Fruit fly (Drosophila melanogaster) whole organism, embryonic: Measurements from ENCODE around the gene CG10874.
A peak's percentile ranks its signal among the peaks of the same experiment; 100 is the strongest.

Experiments used
- Asciz ChIP-seq: fragments of 200-800 bp; sonication (Bioruptor generic); optimal IDR thresholded peaks from 2 replicates; lab custom pipeline; 2017; ENCODE audit warnings: missing biosample characterization, mild to moderate bottlenecking, missing genetic modification characterization, missing genetic modification reagents
- CG10366 ChIP-seq: fragments of 200-800 bp; sonication (Bioruptor generic); IDR thresholded peaks from 2 replicates; pipeline ENCODE4 v1.3.6; 2022; ENCODE audit warnings: missing biosample characterization, missing genetic modification characterization
- CG11247 ChIP-seq: fragments of 200-800 bp; sonication (Bioruptor generic); IDR thresholded peaks from 2 replicates; pipeline ENCODE4 v1.3.6; 2022; ENCODE audit warnings: missing biosample characterization, missing genetic modification characterization
- CG11398 ChIP-seq: fragments of 200-800 bp; sonication (Bioruptor generic); optimal IDR thresholded peaks from 2 replicates; lab custom pipeline; 2016; ENCODE audit warnings: missing biosample characterization, missing genetic modification characterization
- CG11504 ChIP-seq: fragments of 200-800 bp; sonication (Bioruptor generic); optimal IDR thresholded peaks from 3 replicates; lab custom pipeline; 2019; ENCODE audit warnings: missing biosample characterization, mild to moderate bottlenecking, missing genetic modification characterization, moderate library complexity
- CG1529 ChIP-seq: fragments of 200-800 bp; sonication (Bioruptor generic); optimal IDR thresholded peaks from 3 replicates; lab custom pipeline; 2018; ENCODE audit warnings: missing biosample characterization, missing genetic modification characterization
- CG17802 ChIP-seq: fragments of 200-800 bp; sonication (Bioruptor generic); optimal IDR thresholded peaks from 2 replicates; lab custom pipeline; 2018; ENCODE audit warnings: missing biosample characterization, mild to moderate bottlenecking, missing genetic modification characterization, moderate library complexity
- CG17829 ChIP-seq: fragments of 200-800 bp; optimal IDR thresholded peaks from 2 replicates; lab custom pipeline; 2019; ENCODE audit warnings: missing biosample characterization, mild to moderate bottlenecking, missing genetic modification characterization, moderate library complexity
- CG31441 ChIP-seq: fragments of 200-800 bp; sonication (Bioruptor generic); IDR thresholded peaks from 2 replicates; pipeline ENCODE4 v1.3.6; 2022; ENCODE audit warnings: missing biosample characterization, missing genetic modification characterization
- CG3163 ChIP-seq: fragments of 200-800 bp; sonication (Bioruptor generic); optimal IDR thresholded peaks from 3 replicates; lab custom pipeline; 2016; ENCODE audit warnings: missing biosample characterization, missing genetic modification characterization
- CG3407 ChIP-seq: fragments of 200-800 bp; sonication (Bioruptor generic); optimal IDR thresholded peaks from 2 replicates; lab custom pipeline; 2018; ENCODE audit warnings: missing biosample characterization, mild to moderate bottlenecking, missing genetic modification characterization
- CG34224 ChIP-seq: fragments of 200-800 bp; sonication (Bioruptor generic); IDR thresholded peaks from 3 replicates; pipeline ENCODE4 v1.3.6; 2022; ENCODE audit warnings: missing biosample characterization, missing genetic modification characterization; ENCODE audit not compliant: partially characterized antibody
- CG3838 ChIP-seq: fragments of 200-800 bp; sonication (Bioruptor generic); optimal IDR thresholded peaks from 3 replicates; lab custom pipeline; 2016; ENCODE audit warnings: missing biosample characterization, missing genetic modification characterization
- CG3995 ChIP-seq: fragments of 200-800 bp; sonication (Bioruptor generic); optimal IDR thresholded peaks from 3 replicates; lab custom pipeline; 2016; ENCODE audit warnings: missing biosample characterization, missing genetic modification characterization
- CG5180 ChIP-seq: fragments of 200-800 bp; sonication (Bioruptor generic); optimal IDR thresholded peaks from 3 replicates; lab custom pipeline; 2017; ENCODE audit warnings: missing biosample characterization, missing genetic modification characterization, mild to moderate bottlenecking, moderate library complexity, missing genetic modification reagents
- CG6254 ChIP-seq: fragments of 200-800 bp; sonication (Bioruptor generic); optimal IDR thresholded peaks from 3 replicates; lab custom pipeline; 2017; ENCODE audit warnings: mild to moderate bottlenecking, missing biosample characterization, missing genetic modification reagents, missing genetic modification characterization
- CG6791 ChIP-seq: fragments of 200-800 bp; sonication (Bioruptor generic); IDR thresholded peaks from 3 replicates; pipeline ENCODE4 v1.3.6; 2022; ENCODE audit warnings: missing biosample characterization, missing genetic modification characterization; ENCODE audit not compliant: partially characterized antibody
- CG7271 ChIP-seq: fragments of 200-800 bp; sonication (Bioruptor generic); optimal IDR thresholded peaks from 2 replicates; lab custom pipeline; 2018; ENCODE audit warnings: missing biosample characterization, mild to moderate bottlenecking, missing genetic modification characterization, moderate library complexity
- CG7839 ChIP-seq: fragments of 200-800 bp; sonication (Bioruptor generic); optimal IDR thresholded peaks from 3 replicates; lab custom pipeline; 2018; ENCODE audit warnings: missing biosample characterization, mild to moderate bottlenecking, missing genetic modification characterization, moderate library complexity
- CG9817 ChIP-seq: fragments of 200-800 bp; sonication (Bioruptor generic); optimal IDR thresholded peaks from 2 replicates; lab custom pipeline; 2018; ENCODE audit warnings: missing biosample characterization, mild to moderate bottlenecking, missing genetic modification characterization, moderate library complexity
- ERR ChIP-seq: fragments of 200-800 bp; sonication (Bioruptor generic); optimal IDR thresholded peaks from 2 replicates; lab custom pipeline; 2016; ENCODE audit warnings: missing biosample characterization, missing genetic modification characterization
- Elba2 ChIP-seq: fragments of 200-800 bp; sonication (Bioruptor generic); optimal IDR thresholded peaks from 3 replicates; lab custom pipeline; 2016; ENCODE audit warnings: missing biosample characterization, missing genetic modification characterization
- Fer1 ChIP-seq: fragments of 200-800 bp; sonication (Bioruptor generic); optimal IDR thresholded peaks from 2 replicates; lab custom pipeline; 2017; ENCODE audit warnings: missing biosample characterization, mild to moderate bottlenecking, missing genetic modification characterization
- Fer2 ChIP-seq: fragments of 200-800 bp; sonication (Bioruptor generic); optimal IDR thresholded peaks from 2 replicates; lab custom pipeline; 2018; ENCODE audit warnings: missing biosample characterization, mild to moderate bottlenecking, missing genetic modification characterization, moderate library complexity
- Hand ChIP-seq: fragments of 200-800 bp; sonication (Bioruptor generic); optimal IDR thresholded peaks from 2 replicates; lab custom pipeline; 2017; ENCODE audit warnings: mild to moderate bottlenecking, missing biosample characterization, missing genetic modification reagents, missing genetic modification characterization
- Lhr ChIP-seq: fragments of 200-800 bp; sonication (Bioruptor generic); optimal IDR thresholded peaks from 3 replicates; lab custom pipeline; 2017; ENCODE audit warnings: mild to moderate bottlenecking, missing biosample characterization, missing genetic modification reagents, missing genetic modification characterization
- Max ChIP-seq: fragments of 200-800 bp; sonication (Bioruptor generic); optimal IDR thresholded peaks from 2 replicates; lab custom pipeline; 2016; ENCODE audit warnings: missing biosample characterization, mild to moderate bottlenecking, missing genetic modification characterization
- Meics ChIP-seq: fragments of 200-800 bp; sonication (Bioruptor generic); optimal IDR thresholded peaks from 2 replicates; lab custom pipeline; 2017; ENCODE audit warnings: missing biosample characterization, mild to moderate bottlenecking, missing genetic modification characterization
- Sox102F ChIP-seq: fragments of 200-800 bp; sonication (Bioruptor generic); optimal IDR thresholded peaks from 2 replicates; lab custom pipeline; 2018; ENCODE audit warnings: missing biosample characterization, mild to moderate bottlenecking, missing genetic modification characterization, moderate library complexity
- Sry-β ChIP-seq: fragments of 200-800 bp; sonication (Bioruptor generic); optimal IDR thresholded peaks from 2 replicates; lab custom pipeline; 2018; ENCODE audit warnings: missing biosample characterization, mild to moderate bottlenecking, missing genetic modification characterization, moderate library complexity
- abd-A ChIP-seq: fragments of 200-800 bp; sonication (Bioruptor generic); optimal IDR thresholded peaks from 3 replicates; lab custom pipeline; 2019; ENCODE audit warnings: missing biosample characterization, mild to moderate bottlenecking, missing genetic modification characterization, moderate library complexity
- danr ChIP-seq: fragments of 200-800 bp; sonication (Bioruptor generic); IDR thresholded peaks from 2 replicates; pipeline ENCODE4 v1.3.6; 2022; ENCODE audit warnings: missing biosample characterization, missing genetic modification characterization
- dpn ChIP-seq, 2 experiments: fragments of 200-800 bp; sonication (Bioruptor generic); optimal IDR thresholded peaks; 3 replicates each; lab custom pipeline; 2016; ENCODE audit warnings: missing biosample characterization in 2 of 2, missing genetic modification characterization in 2 of 2
- eve ChIP-seq, 2 experiments: fragments of >200 bp; optimal IDR thresholded peaks; 2 replicates each; lab custom pipeline; 2017; ENCODE audit warnings: missing biosample characterization in 2 of 2, missing genetic modification characterization in 2 of 2
- fd102C ChIP-seq: fragments of 200-800 bp; sonication (Bioruptor generic); optimal IDR thresholded peaks from 2 replicates; lab custom pipeline; 2018; ENCODE audit warnings: missing biosample characterization, mild to moderate bottlenecking, missing genetic modification characterization, moderate library complexity
- ham ChIP-seq: fragments of 200-800 bp; sonication (Bioruptor generic); IDR thresholded peaks from 2 replicates; pipeline ENCODE4 v1.3.6; 2022; ENCODE audit warnings: missing biosample characterization, missing genetic modification characterization
- lola ChIP-seq, 3 experiments: fragments of >200 bp in 2 of 3; fragments of 200-800 bp in 1 of 3; sonication (Bioruptor generic) in 1 of 3; optimal IDR thresholded peaks; 2 replicates each; lab custom pipeline; 2017 to 2019; ENCODE audit warnings: missing biosample characterization in 3 of 3, missing genetic modification characterization in 3 of 3, mild to moderate bottlenecking in 1 of 3, moderate library complexity in 1 of 3
- otp ChIP-seq: fragments of 200-800 bp; sonication (Bioruptor generic); IDR thresholded peaks from 3 replicates; pipeline ENCODE4, ENCODE4 v1.3.6; 2022; ENCODE audit warnings: missing biosample characterization, missing genetic modification characterization
- salm ChIP-seq: fragments of 200-800 bp; sonication (Bioruptor generic); optimal IDR thresholded peaks from 2 replicates; lab custom pipeline; 2018; ENCODE audit warnings: missing biosample characterization, mild to moderate bottlenecking, missing genetic modification characterization
- shn ChIP-seq: fragments of 200-800 bp; sonication (Bioruptor generic); optimal IDR thresholded peaks from 3 replicates; lab custom pipeline; 2016; ENCODE audit warnings: missing biosample characterization, missing genetic modification characterization
- slou ChIP-seq: fragments of 200-800 bp; sonication (Bioruptor generic); optimal IDR thresholded peaks from 3 replicates; lab custom pipeline; 2016; ENCODE audit warnings: missing biosample characterization, missing genetic modification characterization
- sug ChIP-seq: fragments of 200-800 bp; optimal IDR thresholded peaks from 2 replicates; lab custom pipeline; 2019; ENCODE audit warnings: missing biosample characterization, mild to moderate bottlenecking, missing genetic modification characterization, moderate library complexity
- tgo ChIP-seq: fragments of 200-800 bp; sonication (Bioruptor generic); IDR thresholded peaks from 3 replicates; pipeline ENCODE4 v1.3.6; 2022; ENCODE audit warnings: missing biosample characterization, missing genetic modification characterization
- ttk ChIP-seq: fragments of 200-800 bp; sonication (Bioruptor generic); IDR thresholded peaks from 2 replicates; pipeline ENCODE4 v2.1.2; 2022; ENCODE audit warnings: missing biosample characterization, missing genetic modification characterization
- unc-4 ChIP-seq: fragments of 200-800 bp; sonication (Bioruptor generic); IDR thresholded peaks from 2 replicates; pipeline ENCODE4 v1.3.6; 2022; ENCODE audit warnings: missing biosample characterization, missing genetic modification characterization; ENCODE audit not compliant: partially characterized antibody
- yki ChIP-seq: fragments of >200 bp; optimal IDR thresholded peaks from 3 replicates; lab custom pipeline; 2018
- zen ChIP-seq: fragments of 200-800 bp; sonication (Bioruptor generic); optimal IDR thresholded peaks from 3 replicates; lab custom pipeline; 2018; ENCODE audit warnings: missing biosample characterization, mild to moderate bottlenecking, missing genetic modification characterization, moderate library complexity
- zfh2 ChIP-seq: fragments of 200-800 bp; sonication (Bioruptor generic); optimal IDR thresholded peaks from 2 replicates; lab custom pipeline; 2016; ENCODE audit warnings: missing biosample characterization, missing genetic modification characterization

Gene CG10874

DNA sequence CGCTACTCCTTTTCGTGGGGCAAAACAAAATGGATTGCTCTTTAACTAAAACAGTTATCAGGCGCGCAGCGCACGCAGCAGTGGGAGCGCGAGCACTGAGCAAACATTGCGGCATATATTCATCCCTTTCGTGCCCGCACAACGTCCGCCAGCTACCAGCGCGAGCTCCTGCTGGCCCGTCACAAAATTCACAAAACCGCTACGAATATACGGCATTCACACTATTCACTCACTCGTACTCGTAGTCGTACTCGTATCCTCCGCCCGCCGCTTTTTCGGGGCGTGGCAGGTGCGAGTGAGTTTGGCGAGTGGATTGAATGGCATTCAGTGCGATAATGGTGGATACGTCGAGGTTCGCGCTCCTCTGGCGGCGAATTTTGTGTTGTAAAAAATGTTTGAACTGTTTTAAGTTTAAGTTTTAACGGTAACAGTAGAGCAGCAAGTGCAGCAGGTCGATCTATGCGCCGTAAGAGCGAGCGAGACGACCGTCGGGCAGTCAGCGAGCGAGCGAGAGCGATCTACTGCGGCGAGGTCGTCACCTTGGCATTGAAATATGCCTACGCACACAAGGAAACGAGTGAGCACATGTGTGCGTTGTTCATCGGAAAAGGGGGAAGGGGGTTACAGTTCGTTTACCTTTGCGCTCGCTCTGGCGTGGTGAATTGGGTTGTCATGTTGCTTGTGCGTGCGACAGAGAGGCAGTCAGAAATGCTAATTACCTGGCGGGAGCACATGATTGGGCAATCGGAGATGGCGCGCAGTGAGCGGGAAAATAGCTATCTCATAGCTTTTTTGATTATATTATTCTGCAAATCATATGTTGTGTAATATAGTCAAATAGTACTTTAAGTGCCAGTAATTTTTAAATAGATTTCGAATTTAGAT, 4.6 kb upstream of the CG10874 start (continued):
- TF ChIP-seq Max (GFP tag; lab: Kevin White, UChicago) (peak; percentile 70), Fer2 (tag; lab: Kevin White, UChicago) (peak; percentile 20), CG3995 (GFP tag; lab: Kevin White, UChicago) (peak; percentile 17), CG5180 (GFP tag; lab: Kevin White, UChicago) (peak; percentile 96), CG3838 (peak; percentile 100), yki (lab: Kevin White, UChicago) (no peak), CG34224 (GFP tag; lab: Robert Waterston, UW) (no peak), ttk (GFP tag; lab: Robert Waterston, UW) (no peak), CG17829 (tag; lab: Kevin White, UChicago) (peak; percentile 41), Sox102F (GFP tag; lab: Kevin White, UChicago) (peak; percentile 40), slou (GFP tag; lab: Kevin White, UChicago) (peak; percentile 61), CG1529 (GFP tag; lab: Kevin White, UChicago) (peak; percentile 35), CG11398 (GFP tag; lab: Kevin White, UChicago) (no peak), fd102C (GFP tag; lab: Kevin White, UChicago) (no peak), CG7839 (peak; percentile 58), CG10366 (GFP tag; lab: Robert Waterston, UW) (no peak), Sry-β (GFP tag; lab: Kevin White, UChicago) (peak; percentile 97), CG31441 (GFP tag; lab: Robert Waterston, UW) (no peak), sug (tag; lab: Kevin White, UChicago) (peak; percentile 88), CG17802 (tag; lab: Kevin White, UChicago) (no peak), CG7271 (no peak), lola (GFP tag; optimal IDR thresholded peaks at IDR 0.05; lab: Kevin White, UChicago) (peak in 2 of 3 experiments; percentile 66 to 78), CG3163 (GFP tag; lab: Kevin White, UChicago) (peak; percentile 9), shn (no peak), salm (tag; lab: Kevin White, UChicago) (no peak), danr (GFP tag; lab: Robert Waterston, UW) (no peak), ERR (GFP tag; lab: Kevin White, UChicago) (peak; percentile 81), CG9817 (peak; percentile 20), CG6254 (GFP tag; lab: Kevin White, UChicago) (peak; percentile 70), CG3407 (GFP tag; lab: Kevin White, UChicago) (peak; percentile 33), CG6791 (GFP tag; lab: Robert Waterston, UW) (no peak), ham (no peak), CG11504 (tag; lab: Kevin White, UChicago) (peak; percentile 69), dpn (GFP tag; optimal IDR thresholded peaks at IDR 0.05; lab: Kevin White, UChicago) (peak in 1 of 2 experiments; percentile 28), Lhr (GFP tag; lab: Kevin White, UChicago) (peak; percentile 100), unc-4 (no peak), Elba2 (GFP tag; lab: Kevin White, UChicago) (no peak), Hand (peak; percentile 61), Meics (GFP tag; lab: Kevin White, UChicago) (peak; percentile 77), otp (GFP tag; lab: Robert Waterston, UW) (no peak), zen (tag; lab: Kevin White, UChicago) (peak; percentile 94), CG11247 (no peak), abd-A (peak; percentile 98), Asciz (GFP tag; lab: Kevin White, UChicago) (peak; percentile 11), eve (GFP tag; optimal IDR thresholded peaks at IDR 0.05; lab: Kevin White, UChicago) (no peak), tgo (GFP tag; lab: Robert Waterston, UW) (no peak), Fer1 (peak; percentile 89), zfh2 (GFP tag; lab: Kevin White, UChicago) (peak; percentile 18)
